Worm (Caenorhabditis elegans) whole organism, L3 larva: Measurements from ENCODE around the gene slfl-4.

Experiments used
- aly-2 ChIP-seq: fragments of 150-350 bp; optimal IDR thresholded peaks from 2 replicates; lab custom pipeline; 2014; ENCODE audit warnings: missing biosample characterization, missing genetic modification characterization
- ama-1 ChIP-seq: fragments of 150-350 bp; optimal IDR thresholded peaks from 2 replicates; lab custom pipeline; 2018
- ceh-16 ChIP-seq: sonication (generic microtip); optimal IDR thresholded peaks from 2 replicates; lab custom pipeline; 2017; ENCODE audit warnings: missing biosample characterization, missing genetic modification characterization
- ceh-28 ChIP-seq: fragments of 150-350 bp; optimal IDR thresholded peaks from 2 replicates; lab custom pipeline; 2014; ENCODE audit warnings: missing biosample characterization, missing genetic modification reagents, missing genetic modification characterization
- ceh-9 ChIP-seq: sonication (generic microtip); optimal IDR thresholded peaks from 2 replicates; lab custom pipeline; 2018; ENCODE audit warnings: missing biosample characterization, missing genetic modification characterization
- daf-12 ChIP-seq: fragments of 150-350 bp; optimal IDR thresholded peaks from 2 replicates; lab custom pipeline; 2014; ENCODE audit warnings: missing biosample characterization, missing genetic modification reagents, missing genetic modification characterization
- egl-5 ChIP-seq: fragments of 150-350 bp; optimal IDR thresholded peaks from 2 replicates; lab custom pipeline; 2017; ENCODE audit warnings: missing biosample characterization, missing genetic modification reagents, missing genetic modification characterization, inconsistent platforms
- elt-1 ChIP-seq: fragments of 150-350 bp; optimal IDR thresholded peaks from 2 replicates; lab custom pipeline; 2014; ENCODE audit warnings: missing biosample characterization, missing genetic modification characterization
- elt-2 ChIP-seq: sonication (generic microtip); optimal IDR thresholded peaks from 2 replicates; lab custom pipeline; 2016; ENCODE audit warnings: missing genetic modification reagents, mild to moderate bottlenecking, missing genetic modification characterization, missing compliant biosample characterization
- elt-3 ChIP-seq, 3 experiments: fragments of 150-350 bp in 1 of 3; sonication (generic microtip) in 2 of 3; optimal IDR thresholded peaks; 2 replicates in 2 of 3; 4 replicates in 1 of 3; lab custom pipeline; 2014 to 2017; ENCODE audit warnings: missing biosample characterization in 3 of 3, missing genetic modification characterization in 3 of 3
- eor-1 ChIP-seq, 2 experiments: fragments of 150-350 bp; optimal IDR thresholded peaks; 2 replicates each; lab custom pipeline; 2014 to 2018; ENCODE audit warnings: missing biosample characterization in 2 of 2, missing genetic modification characterization in 2 of 2
- fkh-10 ChIP-seq: sonication (generic microtip); optimal IDR thresholded peaks from 2 replicates; lab custom pipeline; 2017; ENCODE audit warnings: missing biosample characterization, missing genetic modification reagents, missing genetic modification characterization
- fos-1 ChIP-seq: fragments of 150-350 bp; optimal IDR thresholded peaks from 2 replicates; lab custom pipeline; 2014; ENCODE audit warnings: missing biosample characterization, missing genetic modification characterization
- hmg-11 ChIP-seq: sonication (generic microtip); optimal IDR thresholded peaks from 2 replicates; lab custom pipeline; 2016; ENCODE audit warnings: missing genetic modification characterization, missing compliant biosample characterization
- lin-15B ChIP-seq: fragments of 150-350 bp; optimal IDR thresholded peaks from 2 replicates; lab custom pipeline; 2014; ENCODE audit warnings: missing biosample characterization, missing genetic modification characterization
- lsy-12 ChIP-seq: sonication (generic microtip); optimal IDR thresholded peaks from 2 replicates; lab custom pipeline; 2016; ENCODE audit warnings: mild to moderate bottlenecking, missing genetic modification characterization, missing compliant biosample characterization
- mdl-1 ChIP-seq: fragments of 150-350 bp; optimal IDR thresholded peaks from 2 replicates; lab custom pipeline; 2014; ENCODE audit warnings: missing biosample characterization, missing genetic modification characterization
- nfya-1 ChIP-seq: sonication (generic microtip); optimal IDR thresholded peaks from 2 replicates; lab custom pipeline; 2017; ENCODE audit warnings: missing genetic modification characterization, mild to moderate bottlenecking, missing compliant biosample characterization, antibody characterized with exemption, moderate library complexity; ENCODE audit not compliant: insufficient read depth
- nhr-11 ChIP-seq: fragments of 150-350 bp; optimal IDR thresholded peaks from 2 replicates; lab custom pipeline; 2014; ENCODE audit warnings: missing biosample characterization, missing genetic modification characterization
- nhr-12 ChIP-seq: fragments of 150-350 bp; optimal IDR thresholded peaks from 2 replicates; lab custom pipeline; 2014; ENCODE audit warnings: missing biosample characterization, missing genetic modification characterization
- nhr-23 ChIP-seq: fragments of 150-350 bp; optimal IDR thresholded peaks from 2 replicates; lab custom pipeline; 2014; ENCODE audit warnings: missing biosample characterization, missing genetic modification reagents, missing genetic modification characterization
- nhr-28 ChIP-seq: fragments of 150-350 bp; optimal IDR thresholded peaks from 2 replicates; lab custom pipeline; 2014; ENCODE audit warnings: missing biosample characterization, missing genetic modification characterization
- nhr-67 ChIP-seq: fragments of 150-350 bp; optimal IDR thresholded peaks from 2 replicates; lab custom pipeline; 2014; ENCODE audit warnings: missing biosample characterization, missing genetic modification characterization
- nhr-76 ChIP-seq: fragments of 150-350 bp; sonication (generic microtip); optimal IDR thresholded peaks from 5 replicates; lab custom pipeline; 2014; ENCODE audit warnings: missing biosample characterization, missing genetic modification characterization
- nhr-77 ChIP-seq: fragments of 150-350 bp; optimal IDR thresholded peaks from 2 replicates; lab custom pipeline; 2014; ENCODE audit warnings: missing biosample characterization, missing genetic modification characterization
- pha-4 ChIP-seq: fragments of 150-350 bp; optimal IDR thresholded peaks from 2 replicates; lab custom pipeline; 2014; ENCODE audit warnings: missing biosample characterization, missing genetic modification reagents, missing genetic modification characterization
- skn-1 ChIP-seq: fragments of 150-350 bp; optimal IDR thresholded peaks from 2 replicates; lab custom pipeline; 2014; ENCODE audit warnings: missing biosample characterization, missing genetic modification characterization
- tbx-2 ChIP-seq: sonication (generic microtip); optimal IDR thresholded peaks from 2 replicates; lab custom pipeline; 2016; ENCODE audit warnings: mild to moderate bottlenecking, missing genetic modification characterization, missing compliant biosample characterization
- unc-39 ChIP-seq: sonication (generic microtip); optimal IDR thresholded peaks from 4 replicates; lab custom pipeline; 2017; ENCODE audit warnings: missing biosample characterization, missing genetic modification characterization
- unc-62 ChIP-seq: fragments of 150-350 bp; sonication (generic microtip); optimal IDR thresholded peaks from 4 replicates; lab custom pipeline; 2014; ENCODE audit warnings: missing biosample characterization, missing genetic modification reagents, missing genetic modification characterization
- zag-1 ChIP-seq: fragments of 150-350 bp; optimal IDR thresholded peaks from 2 replicates; lab custom pipeline; 2014; ENCODE audit warnings: missing biosample characterization, missing genetic modification characterization
- ztf-4 ChIP-seq: fragments of 150-350 bp; optimal IDR thresholded peaks from 2 replicates; lab custom pipeline; 2014; ENCODE audit warnings: missing biosample characterization, missing genetic modification characterization

The slfl-4 gene

DNA sequence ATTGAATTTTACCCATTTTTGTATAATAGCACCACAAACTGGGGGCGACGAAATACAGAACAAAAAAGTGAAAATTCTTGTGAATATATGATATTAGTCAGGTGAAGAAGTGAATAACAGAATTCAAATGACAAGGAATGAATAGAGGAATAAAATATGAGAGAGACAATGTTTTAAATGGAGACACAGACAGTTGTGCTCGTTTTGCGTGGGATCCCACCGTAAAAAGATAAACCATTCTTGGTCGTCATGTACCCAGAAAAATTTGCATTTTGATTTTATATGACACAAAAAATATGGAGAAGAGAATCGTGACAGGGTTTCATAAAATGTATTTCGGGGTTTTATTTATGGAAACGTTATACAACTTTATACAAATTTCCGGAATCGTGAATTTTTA is 3.4 kb downstream of the slfl-4 start, which contains the start of gene F36H12.17:
TSS of gene F36H12.17 (minus strand) at position 101 of the 400 bp plus-strand sequence.
- no peak for TF ChIP-seq eor-1 (tag; optimal IDR thresholded peaks at IDR 0.05; lab: Kevin White, UChicago)
- no peak for TF ChIP-seq nhr-23
- no peak for TF ChIP-seq unc-39 (tag; lab: Kevin White, UChicago)
- no peak for TF ChIP-seq elt-2 (tag; lab: Kevin White, UChicago)
- no peak for TF ChIP-seq zag-1 (tag; lab: Kevin White, UChicago)
- no peak for TF ChIP-seq nhr-76 (tag; lab: Kevin White, UChicago)
- TF ChIP-seq ama-1, result no peak
- TF ChIP-seq ceh-16 (tag; lab: Kevin White, UChicago), result no peak
- no peak for TF ChIP-seq aly-2
- no peak for TF ChIP-seq fkh-10 (GFP tag; lab: Kevin White, UChicago)
- no peak for TF ChIP-seq ztf-4 (tag; lab: Kevin White, UChicago)
- TF ChIP-seq mdl-1, result no peak
- no peak for TF ChIP-seq pha-4 (tag; lab: Kevin White, UChicago)
- TF ChIP-seq daf-12 (tag; lab: Kevin White, UChicago), result no peak
- no peak for TF ChIP-seq lsy-12 (tag; lab: Kevin White, UChicago)
- TF ChIP-seq elt-3 (tag; optimal IDR thresholded peaks at IDR 0.05; lab: Kevin White, UChicago), result no peak
- TF ChIP-seq ceh-28 (tag; lab: Kevin White, UChicago), result no peak
- TF ChIP-seq, all 47 proteins: peak for 0

DNA sequence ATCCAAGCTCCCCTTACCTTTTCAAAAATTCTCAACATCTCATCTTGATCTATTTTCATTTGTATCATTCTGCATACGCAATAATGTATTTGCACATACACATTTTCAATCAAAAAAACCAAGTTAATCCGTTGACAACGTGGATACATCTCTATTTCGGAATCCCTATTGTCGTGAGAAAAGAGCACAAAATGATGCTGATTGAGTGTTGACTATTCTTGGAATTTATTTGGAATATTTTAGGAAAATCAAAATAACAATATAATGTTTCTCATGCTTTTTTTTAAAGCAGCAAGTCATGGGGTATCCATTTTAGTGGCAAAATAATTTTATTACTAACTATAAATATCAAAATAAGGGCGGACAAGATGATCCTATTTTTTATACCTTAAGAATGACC is 7.1 kb downstream of the slfl-4 start:
- TF ChIP-seq nfya-1 (tag; lab: Kevin White, UChicago) (no peak), mdl-1 (no peak), unc-39 (tag; lab: Kevin White, UChicago) (no peak), tbx-2 (tag; lab: Kevin White, UChicago) (no peak), fos-1 (tag; lab: Kevin White, UChicago) (no peak), nhr-23 (no peak), zag-1 (tag; lab: Kevin White, UChicago) (no peak), hmg-11 (no peak), aly-2 (no peak), pha-4 (tag; lab: Kevin White, UChicago) (no peak), nhr-11 (tag; lab: Kevin White, UChicago) (no peak), nhr-77 (tag; lab: Kevin White, UChicago) (no peak), ztf-4 (tag; lab: Kevin White, UChicago) (no peak), lin-15B (tag; lab: Kevin White, UChicago) (no peak), ceh-9 (tag; lab: Kevin White, UChicago) (no peak), ama-1 (no peak)

- TF ChIP-seq elt-1 (tag; lab: Kevin White, UChicago) (no peak), nhr-67 (tag; lab: Kevin White, UChicago) (no peak), unc-62 (no peak), unc-39 (tag; lab: Kevin White, UChicago) (no peak), mdl-1 (no peak), nhr-12 (tag; lab: Kevin White, UChicago) (no peak), nhr-77 (tag; lab: Kevin White, UChicago) (no peak), eor-1 (tag; optimal IDR thresholded peaks at IDR 0.05; lab: Kevin White, UChicago) (no peak), nhr-76 (tag; lab: Kevin White, UChicago) (no peak), elt-2 (tag; lab: Kevin White, UChicago) (no peak), nhr-28 (tag; lab: Kevin White, UChicago) (no peak), egl-5 (tag; lab: Kevin White, UChicago) (no peak), ceh-9 (tag; lab: Kevin White, UChicago) (no peak), skn-1 (tag; lab: Kevin White, UChicago) (no peak)
These were observed 12.9 kb downstream of the slfl-4 start for ce11 chrIV:5287190-5287589.

ce11 chrIV:5288932-5289331 is 14.6 kb downstream of the slfl-4 start:
- no peak for TF ChIP-seq nhr-28 (tag; lab: Kevin White, UChicago)

DNA sequence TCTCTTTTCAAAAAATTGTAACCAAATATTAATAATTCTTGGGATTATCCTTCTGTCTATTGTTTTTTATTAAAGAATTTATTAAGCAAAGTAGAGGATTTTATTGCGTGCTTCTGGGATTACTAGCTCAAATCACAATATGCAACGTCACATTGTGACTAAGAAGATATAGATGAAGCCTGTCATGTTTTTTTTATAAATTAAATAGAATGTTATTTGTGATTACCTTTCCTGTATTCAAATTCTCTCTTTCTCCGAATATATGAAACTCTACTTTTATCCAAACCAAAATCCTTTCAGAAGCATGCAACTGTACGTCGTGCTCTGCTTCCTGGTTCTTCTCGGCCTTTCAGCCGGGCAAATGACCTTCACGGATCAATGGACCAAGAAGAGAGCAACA is 16.2 kb downstream of the slfl-4 start, which contains the start of gene nlp-47:
TSS of gene nlp-47 (plus strand) at position 301 of the 400 bp plus-strand sequence.
- TF ChIP-seq ceh-28 (tag; lab: Kevin White, UChicago), result no peak
- TF ChIP-seq ama-1, result no peak
- TF ChIP-seq nhr-77 (tag; lab: Kevin White, UChicago), result no peak
